Worm (Caenorhabditis elegans) whole organism, mixed stage, embryonic: ENCODE results near the gene B0365.9.

Experiments used
- blmp-1 ChIP-seq: fragments of 150-350 bp; optimal IDR thresholded peaks from 2 replicates; lab custom pipeline; 2014; ENCODE audit warnings: missing biosample characterization, missing genetic modification characterization
- ceh-43 ChIP-seq: fragments of 200-800 bp; sonication (Bioruptor generic); optimal IDR thresholded peaks from 2 replicates; lab custom pipeline; 2018; ENCODE audit warnings: mild to moderate bottlenecking, missing genetic modification characterization, moderate library complexity, missing compliant biosample characterization
- ces-1 ChIP-seq: fragments of 150-350 bp; optimal IDR thresholded peaks from 2 replicates; lab custom pipeline; 2014; ENCODE audit warnings: missing biosample characterization, missing genetic modification reagents, missing genetic modification characterization
- elt-1 ChIP-seq: sonication (generic microtip); optimal IDR thresholded peaks from 2 replicates; lab custom pipeline; 2017; ENCODE audit warnings: missing genetic modification characterization, mild to moderate bottlenecking, missing compliant biosample characterization, antibody characterized with exemption, moderate library complexity, borderline replicate concordance; ENCODE audit not compliant: insufficient read depth
- ham-2 ChIP-seq: fragments of 200-800 bp; sonication (Bioruptor generic); optimal IDR thresholded peaks from 2 replicates; lab custom pipeline; 2018; ENCODE audit warnings: mild to moderate bottlenecking, missing genetic modification characterization, missing compliant biosample characterization
- lsy-2 ChIP-seq: fragments of 150-350 bp; optimal IDR thresholded peaks from 2 replicates; lab custom pipeline; 2014; ENCODE audit warnings: missing biosample characterization, missing genetic modification characterization
- nhr-2 ChIP-seq: fragments of 150-350 bp; optimal IDR thresholded peaks from 2 replicates; lab custom pipeline; 2014; ENCODE audit warnings: missing biosample characterization, missing genetic modification characterization
- nhr-76 ChIP-seq: sonication (generic microtip); optimal IDR thresholded peaks from 2 replicates; lab custom pipeline; 2017; ENCODE audit warnings: missing biosample characterization, missing genetic modification characterization
- pha-4 ChIP-seq: fragments of 150-350 bp; optimal IDR thresholded peaks from 2 replicates; lab custom pipeline; 2018; ENCODE audit warnings: missing biosample characterization, missing genetic modification reagents, missing genetic modification characterization

DNA sequence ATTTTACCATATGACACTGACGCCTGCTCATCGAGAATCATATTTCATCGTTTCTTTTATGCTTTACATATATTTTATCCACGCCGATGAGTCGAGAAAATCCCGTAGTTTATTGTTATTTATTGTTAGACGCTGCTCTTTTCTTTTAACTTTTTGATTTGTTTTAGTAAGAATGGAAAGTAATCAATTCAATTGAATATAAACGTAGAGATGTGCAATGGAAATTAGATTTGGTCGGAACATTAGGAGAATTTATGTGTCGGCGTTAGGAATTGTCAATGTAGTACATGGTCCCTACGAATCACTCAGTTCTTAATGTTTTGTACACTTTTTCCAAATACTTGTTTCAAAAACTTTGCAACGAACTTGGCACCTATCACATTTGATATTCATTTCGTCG, 31.9 kb upstream of the B0365.9 start:
- no peak for TF ChIP-seq nhr-2 (tag; lab: Kevin White, UChicago)
- no peak for TF ChIP-seq nhr-76 (tag; lab: Kevin White, UChicago)
- TF ChIP-seq ham-2 (GFP tag; lab: Kevin White, UChicago): no peak
- TF ChIP-seq blmp-1 (tag; lab: Kevin White, UChicago): no peak
- TF ChIP-seq pha-4 (tag; lab: Kevin White, UChicago): no peak
- no peak for TF ChIP-seq elt-1
- TF ChIP-seq ceh-43: no peak
- peak; percentile 97 for TF ChIP-seq ces-1 (GFP tag; lab: Kevin White, UChicago)
- no peak for TF ChIP-seq lsy-2
